Worm (Caenorhabditis elegans) whole organism, early embryonic: Measurements from ENCODE around the gene nape-2.

Source experiments
- B0310.2 ChIP-seq: sonication (generic microtip); optimal IDR thresholded peaks from 2 replicates; lab custom pipeline; 2016; ENCODE audit warnings: mild to moderate bottlenecking, missing genetic modification characterization, missing compliant biosample characterization
- F13C5.2 ChIP-seq: sonication (generic microtip); optimal IDR thresholded peaks from 2 replicates; lab custom pipeline; 2017; ENCODE audit warnings: mild to moderate bottlenecking, missing genetic modification characterization, inconsistent platforms, missing compliant biosample characterization
- aly-1 ChIP-seq: sonication (generic microtip); optimal IDR thresholded peaks from 2 replicates; lab custom pipeline; 2016; ENCODE audit warnings: missing genetic modification characterization, missing compliant biosample characterization
- ama-1 ChIP-seq: fragments of 150-350 bp; optimal IDR thresholded peaks from 2 replicates; lab custom pipeline; 2014
- ceh-13 ChIP-seq: fragments of 200-800 bp; sonication (Bioruptor generic); optimal IDR thresholded peaks from 2 replicates; lab custom pipeline; 2018; ENCODE audit warnings: mild to moderate bottlenecking, missing genetic modification characterization, missing compliant biosample characterization
- ceh-36 ChIP-seq: sonication (generic microtip); optimal IDR thresholded peaks from 2 replicates; lab custom pipeline; 2016; ENCODE audit warnings: missing genetic modification characterization, inconsistent platforms, missing compliant biosample characterization
- ets-7 ChIP-seq: sonication (generic microtip); optimal IDR thresholded peaks from 2 replicates; lab custom pipeline; 2016; ENCODE audit warnings: missing genotype, missing genetic modification characterization, missing compliant biosample characterization
- flt-1 ChIP-seq: fragments of 200-800 bp; sonication (Bioruptor generic); IDR thresholded peaks from 2 replicates; pipeline ENCODE4 v1.3.6; 2022; ENCODE audit warnings: missing genetic modification characterization, missing compliant biosample characterization
- hmbx-1 ChIP-seq: sonication (generic microtip); optimal IDR thresholded peaks from 2 replicates; lab custom pipeline; 2016; ENCODE audit warnings: mild to moderate bottlenecking, missing genetic modification characterization, missing compliant biosample characterization
- hmg-4 ChIP-seq: fragments of 200-800 bp; sonication (Bioruptor generic); optimal IDR thresholded peaks from 2 replicates; lab custom pipeline; 2018; ENCODE audit warnings: mild to moderate bottlenecking, missing genetic modification characterization, missing compliant biosample characterization
- hnd-1 ChIP-seq: sonication (generic microtip); optimal IDR thresholded peaks from 2 replicates; lab custom pipeline; 2016; ENCODE audit warnings: missing genetic modification characterization, missing compliant biosample characterization
- pes-1 ChIP-seq: fragments of 200-800 bp; sonication (Bioruptor generic); IDR thresholded peaks from 2 replicates; pipeline ENCODE4 v1.3.6; 2022; ENCODE audit warnings: missing genetic modification reagents, missing genetic modification characterization, missing compliant biosample characterization
- scrt-1 ChIP-seq: fragments of 200-800 bp; sonication (Bioruptor generic); IDR thresholded peaks from 2 replicates; pipeline ENCODE4 v1.3.6; 2022; ENCODE audit warnings: missing genetic modification characterization, missing compliant biosample characterization
- sea-1 ChIP-seq: fragments of 200-800 bp; sonication (Bioruptor generic); conservative IDR thresholded peaks from 2 replicates; pipeline ENCODE4 v1.3.6; 2022; ENCODE audit warnings: missing genetic modification characterization, missing compliant biosample characterization
- tbx-11 ChIP-seq: fragments of 200-800 bp; sonication (Bioruptor generic); IDR thresholded peaks from 2 replicates; pipeline ENCODE4 v1.3.6; 2022; ENCODE audit warnings: missing genetic modification characterization, missing compliant biosample characterization
- tbx-37 ChIP-seq: fragments of 200-800 bp; sonication (Bioruptor generic); conservative IDR thresholded peaks from 2 replicates; pipeline ENCODE4 v1.3.6; 2022; ENCODE audit warnings: missing genetic modification reagents, missing genetic modification characterization, missing compliant biosample characterization
- tra-4 ChIP-seq: sonication (generic microtip); optimal IDR thresholded peaks from 2 replicates; lab custom pipeline; 2017; ENCODE audit warnings: missing genetic modification characterization, missing compliant biosample characterization

The nape-2 gene

ce11 chrIV:3722690-3723089, 16.0 kb downstream of the nape-2 start, which contains the start of gene Y37E11AM.4:
Y37E11AM.4 (minus strand) TSS chrIV:3722790.
- TF ChIP-seq F13C5.2 (tag; lab: Kevin White, UChicago) (no peak), pes-1 (GFP tag; lab: Robert Waterston, UW) (no peak), hmbx-1 (tag; lab: Kevin White, UChicago) (no peak), flt-1 (no peak), scrt-1 (GFP tag; lab: Robert Waterston, UW) (no peak), hnd-1 (tag; lab: Kevin White, UChicago) (no peak), tbx-11 (GFP tag; lab: Robert Waterston, UW) (no peak), sea-1 (GFP tag; lab: Robert Waterston, UW) (no peak), tra-4 (tag; lab: Kevin White, UChicago) (no peak), tbx-37 (GFP tag; lab: Robert Waterston, UW) (no peak), ceh-13 (no peak), hmg-4 (GFP tag; lab: Kevin White, UChicago) (no peak), ama-1 (no peak), B0310.2 (no peak)

- TF ChIP-seq pes-1 (GFP tag; lab: Robert Waterston, UW): no peak
These were observed 16.8 kb downstream of the nape-2 start for ce11 chrIV:3721973-3722372.

- no peak for TF ChIP-seq ceh-36 (tag; lab: Kevin White, UChicago)
- no peak for TF ChIP-seq B0310.2
- no peak for TF ChIP-seq ceh-13
- no peak for TF ChIP-seq tra-4 (tag; lab: Kevin White, UChicago)
- no peak for TF ChIP-seq ets-7
- TF ChIP-seq hmg-4 (GFP tag; lab: Kevin White, UChicago): no peak
- TF ChIP-seq ama-1: no peak
- TF ChIP-seq pes-1 (GFP tag; lab: Robert Waterston, UW): no peak
- no peak for TF ChIP-seq F13C5.2 (tag; lab: Kevin White, UChicago)
These were observed 18.1 kb downstream of the nape-2 start for ce11 chrIV:3720644-3721043.

ce11 chrIV:3719057-3719456, 19.7 kb downstream of the nape-2 start, which contains the start of gene Y37E11AM.3:
Y37E11AM.3 (minus strand) TSS chrIV:3719157.
- TF ChIP-seq ama-1 (no peak), hnd-1 (tag; lab: Kevin White, UChicago) (no peak), scrt-1 (GFP tag; lab: Robert Waterston, UW) (no peak), hmbx-1 (tag; lab: Kevin White, UChicago) (no peak), ceh-36 (tag; lab: Kevin White, UChicago) (no peak), tbx-37 (GFP tag; lab: Robert Waterston, UW) (no peak), ets-7 (no peak), ceh-13 (no peak), hmg-4 (GFP tag; lab: Kevin White, UChicago) (no peak), F13C5.2 (tag; lab: Kevin White, UChicago) (no peak)

ce11 chrIV:3710737-3711136, 28.0 kb downstream of the nape-2 start:
- no peak for TF ChIP-seq B0310.2
- TF ChIP-seq aly-1 (tag; lab: Kevin White, UChicago): no peak
- no peak for TF ChIP-seq ceh-36 (tag; lab: Kevin White, UChicago)
- TF ChIP-seq sea-1 (GFP tag; lab: Robert Waterston, UW): no peak
- TF ChIP-seq hmg-4 (GFP tag; lab: Kevin White, UChicago): no peak
- TF ChIP-seq flt-1: no peak
- TF ChIP-seq tbx-37 (GFP tag; lab: Robert Waterston, UW): no peak
- no peak for TF ChIP-seq ama-1
- no peak for TF ChIP-seq pes-1 (GFP tag; lab: Robert Waterston, UW)
- TF ChIP-seq F13C5.2 (tag; lab: Kevin White, UChicago): no peak
- TF ChIP-seq hnd-1 (tag; lab: Kevin White, UChicago): no peak
- no peak for TF ChIP-seq tbx-11 (GFP tag; lab: Robert Waterston, UW)
- no peak for TF ChIP-seq ceh-13
- TF ChIP-seq hmbx-1 (tag; lab: Kevin White, UChicago): no peak

- TF ChIP-seq pes-1 (GFP tag; lab: Robert Waterston, UW) (no peak), flt-1 (no peak), hmbx-1 (tag; lab: Kevin White, UChicago) (no peak), hmg-4 (GFP tag; lab: Kevin White, UChicago) (no peak), ama-1 (no peak), tbx-11 (GFP tag; lab: Robert Waterston, UW) (no peak), tra-4 (tag; lab: Kevin White, UChicago) (no peak), F13C5.2 (tag; lab: Kevin White, UChicago) (no peak), hnd-1 (tag; lab: Kevin White, UChicago) (no peak), ets-7 (no peak), scrt-1 (GFP tag; lab: Robert Waterston, UW) (no peak)
These were observed 29.5 kb downstream of the nape-2 start, which contains the start of gene Y37E11AL.1 for ce11 chrIV:3709200-3709599. Y37E11AL.1 (plus strand) TSS chrIV:3709500.

- no peak for TF ChIP-seq sea-1 (GFP tag; lab: Robert Waterston, UW)
- no peak for TF ChIP-seq flt-1
- no peak for TF ChIP-seq tbx-37 (GFP tag; lab: Robert Waterston, UW)
- no peak for TF ChIP-seq pes-1 (GFP tag; lab: Robert Waterston, UW)
These were observed 36.8 kb downstream of the nape-2 start, which contains the start of gene Y37E11AL.12 for ce11 chrIV:3701892-3702291. Y37E11AL.12 (minus strand) TSS chrIV:3701992.

- TF ChIP-seq tbx-37 (GFP tag; lab: Robert Waterston, UW) (no peak), tra-4 (tag; lab: Kevin White, UChicago) (no peak), aly-1 (tag; lab: Kevin White, UChicago) (no peak), B0310.2 (no peak), ama-1 (no peak), hmbx-1 (tag; lab: Kevin White, UChicago) (no peak), pes-1 (GFP tag; lab: Robert Waterston, UW) (no peak), hnd-1 (tag; lab: Kevin White, UChicago) (no peak), flt-1 (no peak), ets-7 (no peak), ceh-36 (tag; lab: Kevin White, UChicago) (no peak), sea-1 (GFP tag; lab: Robert Waterston, UW) (no peak), F13C5.2 (tag; lab: Kevin White, UChicago) (no peak), scrt-1 (GFP tag; lab: Robert Waterston, UW) (no peak), ceh-13 (no peak), tbx-11 (GFP tag; lab: Robert Waterston, UW) (no peak), hmg-4 (GFP tag; lab: Kevin White, UChicago) (no peak)
These were observed 38.2 kb downstream of the nape-2 start, which contains the start of gene Y37E11AL.9 for ce11 chrIV:3700554-3700953. Y37E11AL.9 (minus strand) TSS chrIV:3700654.
